Worm (Caenorhabditis elegans) whole organism, L4 larva: Measurements from ENCODE around the gene sra-9.

Experiments
- F10B5.3 ChIP-seq: sonication (generic microtip); optimal IDR thresholded peaks from 2 replicates; lab custom pipeline; 2016; ENCODE audit warnings: mild to moderate bottlenecking, missing genetic modification characterization, missing compliant biosample characterization
- F37D6.2 ChIP-seq: sonication (generic microtip); optimal IDR thresholded peaks from 2 replicates; lab custom pipeline; 2016; ENCODE audit warnings: mild to moderate bottlenecking, missing genetic modification characterization, missing compliant biosample characterization
- F44E2.7 ChIP-seq: fragments of 200-800 bp; sonication (Bioruptor generic); IDR thresholded peaks from 2 replicates; pipeline ENCODE4 v2.1.2; 2022; ENCODE audit warnings: missing genetic modification characterization, missing compliant biosample characterization
- R02D3.7 ChIP-seq: fragments of 150-350 bp; sonication (generic microtip); optimal IDR thresholded peaks from 3 replicates; lab custom pipeline; 2014; ENCODE audit warnings: missing biosample characterization, missing genetic modification characterization
- T20F7.1 ChIP-seq: fragments of 200-800 bp; sonication (Bioruptor generic); optimal IDR thresholded peaks from 2 replicates; lab custom pipeline; 2018; ENCODE audit warnings: mild to moderate bottlenecking, missing genetic modification characterization, missing compliant biosample characterization
- T26A8.4 ChIP-seq: fragments of 200-800 bp; sonication (Bioruptor generic); IDR thresholded peaks from 2 replicates; pipeline ENCODE4 v1.3.6; 2022; ENCODE audit warnings: missing genetic modification characterization, missing compliant biosample characterization
- Y48G9A.11 ChIP-seq: fragments of 200-800 bp; sonication (Bioruptor generic); IDR thresholded peaks from 2 replicates; pipeline ENCODE4 v1.3.6; 2022; ENCODE audit warnings: missing genetic modification reagents, missing genetic modification characterization, missing compliant biosample characterization
- Y75B8A.6 ChIP-seq: fragments of 200-800 bp; sonication (Bioruptor generic); IDR thresholded peaks from 2 replicates; pipeline ENCODE4 v1.3.6; 2022; ENCODE audit warnings: missing genetic modification reagents, missing genetic modification characterization, missing compliant biosample characterization
- aha-1 ChIP-seq: fragments of 150-350 bp; peaks from one replicate; lab custom pipeline; 2014; ENCODE audit warnings: missing biosample characterization, missing genetic modification characterization
- arid-1 ChIP-seq: fragments of 200-800 bp; sonication (Bioruptor generic); conservative IDR thresholded peaks from 2 replicates; pipeline ENCODE4 v1.3.6; 2022; ENCODE audit warnings: missing genetic modification reagents, missing genetic modification characterization, missing compliant biosample characterization
- ceh-28 ChIP-seq: fragments of 150-350 bp; optimal IDR thresholded peaks from 2 replicates; lab custom pipeline; 2014; ENCODE audit warnings: missing biosample characterization, missing genetic modification reagents, missing genetic modification characterization
- ceh-32 ChIP-seq: sonication (generic microtip); optimal IDR thresholded peaks from 2 replicates; lab custom pipeline; 2016; ENCODE audit warnings: mild to moderate bottlenecking, missing genetic modification characterization, missing compliant biosample characterization; ENCODE audit not compliant: poor library complexity
- ceh-44 ChIP-seq: fragments of 200-800 bp; sonication (Bioruptor generic); IDR thresholded peaks from 2 replicates; pipeline ENCODE4 v1.3.6; 2022; ENCODE audit warnings: missing genetic modification reagents, missing genetic modification characterization, missing compliant biosample characterization
- ces-1 ChIP-seq: fragments of 150-350 bp; sonication (generic microtip); optimal IDR thresholded peaks from 4 replicates; lab custom pipeline; 2014; ENCODE audit warnings: missing biosample characterization, missing genetic modification reagents, missing genetic modification characterization
- ctbp-1 ChIP-seq: fragments of 200-800 bp; sonication (Bioruptor generic); IDR thresholded peaks from 2 replicates; pipeline ENCODE4 v1.3.6; 2022; ENCODE audit warnings: missing genetic modification reagents, missing genetic modification characterization, missing compliant biosample characterization
- daf-12 ChIP-seq: fragments of 150-350 bp; optimal IDR thresholded peaks from 2 replicates; lab custom pipeline; 2014; ENCODE audit warnings: missing biosample characterization, missing genetic modification reagents, missing genetic modification characterization
- daf-19 ChIP-seq: fragments of 200-800 bp; sonication (Bioruptor generic); conservative IDR thresholded peaks from 2 replicates; pipeline ENCODE4 v1.3.6; 2022; ENCODE audit warnings: missing genetic modification characterization, missing compliant biosample characterization
- dpl-1 ChIP-seq: fragments of 150-350 bp; optimal IDR thresholded peaks from 2 replicates; lab custom pipeline; 2014; ENCODE audit warnings: missing biosample characterization, missing genetic modification reagents, missing genetic modification characterization
- fkh-10 ChIP-seq: fragments of 150-350 bp; optimal IDR thresholded peaks from 2 replicates; lab custom pipeline; 2014; ENCODE audit warnings: missing biosample characterization, missing genetic modification reagents, missing genetic modification characterization
- fos-1 ChIP-seq: fragments of 150-350 bp; optimal IDR thresholded peaks from 2 replicates; lab custom pipeline; 2014; ENCODE audit warnings: missing biosample characterization, missing genetic modification characterization
- hif-1 ChIP-seq, 2 experiments: sonication (generic microtip); optimal IDR thresholded peaks; 2 replicates each; lab custom pipeline; 2016 to 2017; ENCODE audit warnings: missing compliant biosample characterization in 2 of 2, missing genetic modification characterization in 2 of 2, missing genetic modification reagents in 2 of 2, missing genotype in 2 of 2, mild to moderate bottlenecking in 1 of 2
- hlh-11 ChIP-seq: fragments of 200-800 bp; sonication (Bioruptor generic); optimal IDR thresholded peaks from 2 replicates; lab custom pipeline; 2018; ENCODE audit warnings: mild to moderate bottlenecking, missing genetic modification characterization, missing compliant biosample characterization
- hlh-30 ChIP-seq: sonication (generic microtip); optimal IDR thresholded peaks from 2 replicates; lab custom pipeline; 2017; ENCODE audit warnings: antibody characterized with exemption, mild to moderate bottlenecking, missing genetic modification characterization, missing compliant biosample characterization; ENCODE audit not compliant: insufficient read depth
- jun-1 ChIP-seq: fragments of 150-350 bp; optimal IDR thresholded peaks from 2 replicates; lab custom pipeline; 2014; ENCODE audit warnings: missing biosample characterization, missing genetic modification reagents, missing genetic modification characterization
- lir-3 ChIP-seq: sonication (generic microtip); optimal IDR thresholded peaks from 2 replicates; lab custom pipeline; 2016; ENCODE audit warnings: mild to moderate bottlenecking, missing genetic modification characterization, missing compliant biosample characterization
- lsy-2 ChIP-seq, 2 experiments: fragments of 150-350 bp in 1 of 2; sonication (generic microtip) in 1 of 2; optimal IDR thresholded peaks; 2 replicates each; lab custom pipeline; 2014 to 2017; ENCODE audit warnings: missing biosample characterization in 2 of 2, missing genetic modification characterization in 2 of 2
- mep-1 ChIP-seq: fragments of 150-350 bp; sonication (generic microtip); optimal IDR thresholded peaks from 3 replicates; lab custom pipeline; 2014; ENCODE audit warnings: missing biosample characterization, missing genetic modification characterization
- nhr-237 ChIP-seq: sonication (generic microtip); optimal IDR thresholded peaks from 2 replicates; lab custom pipeline; 2017; ENCODE audit warnings: missing biosample characterization, missing genetic modification characterization
- nhr-25 ChIP-seq: sonication (generic microtip); optimal IDR thresholded peaks from 2 replicates; lab custom pipeline; 2017; ENCODE audit warnings: missing genetic modification characterization, mild to moderate bottlenecking, missing compliant biosample characterization, antibody characterized with exemption, moderate library complexity, borderline replicate concordance; ENCODE audit not compliant: insufficient read depth
- nhr-28 ChIP-seq: fragments of 150-350 bp; optimal IDR thresholded peaks from 2 replicates; lab custom pipeline; 2014; ENCODE audit warnings: missing biosample characterization, missing genetic modification characterization
- nhr-41 ChIP-seq: fragments of 200-800 bp; sonication (Bioruptor generic); IDR thresholded peaks from 2 replicates; pipeline ENCODE4 v1.3.6; 2022; ENCODE audit warnings: missing genetic modification reagents, missing genetic modification characterization, missing compliant biosample characterization
- nhr-6 ChIP-seq: fragments of 150-350 bp; optimal IDR thresholded peaks from 2 replicates; lab custom pipeline; 2014; ENCODE audit warnings: missing biosample characterization, missing genetic modification characterization
- nhr-77 ChIP-seq: fragments of 150-350 bp; optimal IDR thresholded peaks from 2 replicates; lab custom pipeline; 2014; ENCODE audit warnings: missing biosample characterization, missing genetic modification characterization
- pqm-1 ChIP-seq: sonication (generic microtip); optimal IDR thresholded peaks from 2 replicates; lab custom pipeline; 2017; ENCODE audit warnings: missing biosample characterization, missing genetic modification characterization
- rbr-2 ChIP-seq: sonication (generic microtip); optimal IDR thresholded peaks from 2 replicates; lab custom pipeline; 2016; ENCODE audit warnings: missing genotype, missing genetic modification characterization, missing compliant biosample characterization
- snpc-4 ChIP-seq: fragments of 150-350 bp; optimal IDR thresholded peaks from 2 replicates; lab custom pipeline; 2014; ENCODE audit warnings: missing biosample characterization, missing genetic modification characterization
- spr-1 ChIP-seq: sonication (generic microtip); optimal IDR thresholded peaks from 2 replicates; lab custom pipeline; 2016; ENCODE audit warnings: mild to moderate bottlenecking, missing genetic modification characterization, missing compliant biosample characterization
- spr-3 ChIP-seq: fragments of 200-800 bp; sonication (Bioruptor generic); optimal IDR thresholded peaks from 2 replicates; lab custom pipeline; 2018; ENCODE audit warnings: mild to moderate bottlenecking, missing genetic modification characterization, missing compliant biosample characterization
- tra-1 ChIP-seq: fragments of 200-800 bp; sonication (Bioruptor generic); IDR thresholded peaks from 2 replicates; pipeline ENCODE4 v1.3.6; 2022; ENCODE audit warnings: missing genetic modification reagents, missing genetic modification characterization, missing compliant biosample characterization
- unc-39 ChIP-seq: sonication (generic microtip); optimal IDR thresholded peaks from 2 replicates; lab custom pipeline; 2017; ENCODE audit warnings: missing biosample characterization, missing genetic modification characterization
- unc-62 ChIP-seq, 3 experiments: fragments of 150-350 bp in 1 of 3; sonication (generic microtip); optimal IDR thresholded peaks in 2 of 3; peaks in 1 of 3; 1 replicate in 1 of 3; 2 replicates in 2 of 3; lab custom pipeline; 2014 to 2017; ENCODE audit warnings: missing biosample characterization in 3 of 3, missing genetic modification characterization in 3 of 3, missing genetic modification reagents in 3 of 3, missing genotype in 1 of 3
- zfp-2 ChIP-seq: sonication (generic microtip); optimal IDR thresholded peaks from 2 replicates; lab custom pipeline; 2016; ENCODE audit warnings: mild to moderate bottlenecking, missing genetic modification characterization, missing compliant biosample characterization
- zip-11 ChIP-seq: fragments of 200-800 bp; sonication (Bioruptor generic); IDR thresholded peaks from 2 replicates; pipeline ENCODE4 v1.3.6; 2022; ENCODE audit warnings: missing genetic modification characterization, missing compliant biosample characterization
- zip-2 ChIP-seq: fragments of 150-350 bp; optimal IDR thresholded peaks from 2 replicates; lab custom pipeline; 2014; ENCODE audit warnings: missing biosample characterization, missing genetic modification characterization

sra-9 gene

ce11 chrII:9554925-9555553 lies 22.9 kb downstream of the sra-9 start, which contains the start of gene F35H8.2 (continued):
- no peak for TF ChIP-seq spr-3
- TF ChIP-seq hlh-11: no peak
- no peak for TF ChIP-seq T26A8.4 (GFP tag; lab: Robert Waterston, UW)
- peak; percentile 55 for TF ChIP-seq nhr-28 (tag; lab: Kevin White, UChicago)
- no peak for TF ChIP-seq fkh-10 (GFP tag; lab: Kevin White, UChicago)
- no peak for TF ChIP-seq nhr-237 (tag; lab: Kevin White, UChicago)

- TF ChIP-seq lir-3 (tag; lab: Kevin White, UChicago) (no peak), unc-62 (GFP tag; optimal IDR thresholded peaks at IDR 0.05 in 1 of 2; lab: Kevin White, UChicago) (peak in 1 of 2 experiments; percentile 69), unc-62 (tag; optimal IDR thresholded peaks at IDR 0.05; lab: Kevin White, UChicago) (no peak), daf-12 (tag; lab: Kevin White, UChicago) (no peak), aha-1 (tag; lab: Kevin White, UChicago) (peak; percentile 91)
Observed at ce11 chrII:9556582-9556981, 24.5 kb downstream of the sra-9 start.

ce11 chrII:9557437-9558150 lies 25.5 kb downstream of the sra-9 start, which contains the start of gene zfp-2:
TSS of gene zfp-2 (plus strand) at chrII:9557650.
- TF ChIP-seq unc-39 (tag; lab: Kevin White, UChicago): no peak
- no peak for TF ChIP-seq ceh-28 (tag; lab: Kevin White, UChicago)
- no peak for TF ChIP-seq lsy-2 (tag; optimal IDR thresholded peaks at IDR 0.05; lab: Kevin White, UChicago)
- no peak for TF ChIP-seq nhr-41 (GFP tag; lab: Robert Waterston, UW)
- TF ChIP-seq zfp-2: no peak
- no peak for TF ChIP-seq arid-1 (GFP tag; lab: Robert Waterston, UW)
- no peak for TF ChIP-seq Y75B8A.6
- TF ChIP-seq hlh-30 (tag; lab: Kevin White, UChicago): peak; percentile 66
- TF ChIP-seq snpc-4 (tag; lab: Kevin White, UChicago): no peak
- peak; percentile 92 for TF ChIP-seq T20F7.1
- peak; percentile 52 for TF ChIP-seq aha-1 (tag; lab: Kevin White, UChicago)
- TF ChIP-seq nhr-25: no peak
- TF ChIP-seq T26A8.4 (GFP tag; lab: Robert Waterston, UW): no peak
- TF ChIP-seq spr-1 (tag; lab: Kevin White, UChicago): no peak
- no peak for TF ChIP-seq ces-1 (GFP tag; lab: Kevin White, UChicago)
- no peak for TF ChIP-seq lir-3 (tag; lab: Kevin White, UChicago)
- TF ChIP-seq F44E2.7: no peak
- no peak for TF ChIP-seq rbr-2 (tag; lab: Kevin White, UChicago)
- TF ChIP-seq ceh-32 (tag; lab: Kevin White, UChicago): no peak
- TF ChIP-seq F37D6.2 (tag; lab: Kevin White, UChicago): no peak
- peak; percentile 62 for TF ChIP-seq R02D3.7 (tag; lab: Kevin White, UChicago)
- no peak for TF ChIP-seq nhr-77 (tag; lab: Kevin White, UChicago)
- peak; percentile 2 for TF ChIP-seq dpl-1
- peak; percentile 86 for TF ChIP-seq Y48G9A.11
- TF ChIP-seq mep-1 (tag; lab: Kevin White, UChicago): no peak
- TF ChIP-seq zip-11: no peak
- no peak for TF ChIP-seq zip-2 (tag; lab: Kevin White, UChicago)
- no peak for TF ChIP-seq F10B5.3 (tag; lab: Kevin White, UChicago)
- TF ChIP-seq ctbp-1 (GFP tag; lab: Robert Waterston, UW): no peak
- no peak for TF ChIP-seq hlh-11
- no peak for TF ChIP-seq daf-12 (tag; lab: Kevin White, UChicago)
- no peak for TF ChIP-seq nhr-6 (tag; lab: Kevin White, UChicago)
- TF ChIP-seq hif-1 (tag; optimal IDR thresholded peaks at IDR 0.05; lab: Kevin White, UChicago): no peak
- no peak for TF ChIP-seq pqm-1 (tag; lab: Kevin White, UChicago)
- TF ChIP-seq tra-1 (GFP tag; lab: Robert Waterston, UW): no peak
- no peak for TF ChIP-seq jun-1 (tag; lab: Kevin White, UChicago)
- TF ChIP-seq nhr-28 (tag; lab: Kevin White, UChicago): no peak
- TF ChIP-seq unc-62 (GFP tag; optimal IDR thresholded peaks at IDR 0.05 in 1 of 2; lab: Kevin White, UChicago): peak in 1 of 2 experiments; percentile 65
- no peak for TF ChIP-seq unc-62 (tag; optimal IDR thresholded peaks at IDR 0.05; lab: Kevin White, UChicago)
- TF ChIP-seq ceh-44 (GFP tag; lab: Robert Waterston, UW): no peak
- no peak for TF ChIP-seq daf-19 (GFP tag; lab: Robert Waterston, UW)
- no peak for TF ChIP-seq fos-1
